Worm (Caenorhabditis elegans) whole organism, young adult: ENCODE measurements around the gene T21H3.1.

Experiments
- C06A6.2 ChIP-seq: fragments of 200-800 bp; sonication (Bioruptor generic); conservative IDR thresholded peaks from 2 replicates; pipeline ENCODE4 v1.3.6; 2022; ENCODE audit warnings: missing genetic modification characterization, missing compliant biosample characterization
- K12H6.12 ChIP-seq: fragments of 200-800 bp; sonication (Bioruptor generic); optimal IDR thresholded peaks from 2 replicates; lab custom pipeline; 2018; ENCODE audit warnings: mild to moderate bottlenecking, missing genetic modification characterization, missing compliant biosample characterization
- Y67H2A.10 ChIP-seq: fragments of 200-800 bp; sonication (Bioruptor generic); conservative IDR thresholded peaks from 2 replicates; pipeline ENCODE4 v1.3.6; 2022; ENCODE audit warnings: missing genetic modification reagents, missing genetic modification characterization, missing compliant biosample characterization
- attf-5 ChIP-seq: fragments of 200-800 bp; sonication (Bioruptor generic); optimal IDR thresholded peaks from 2 replicates; lab custom pipeline; 2018; ENCODE audit warnings: mild to moderate bottlenecking, missing genetic modification characterization, missing compliant biosample characterization
- chd-7 ChIP-seq: sonication (generic microtip); optimal IDR thresholded peaks from 2 replicates; lab custom pipeline; 2016; ENCODE audit warnings: mild to moderate bottlenecking, missing genetic modification characterization, moderate library complexity, missing compliant biosample characterization
- egrh-3 ChIP-seq: fragments of 200-800 bp; sonication (Bioruptor generic); IDR thresholded peaks from 2 replicates; pipeline ENCODE4 v1.3.6; 2022; ENCODE audit warnings: missing genetic modification reagents, missing genetic modification characterization, missing compliant biosample characterization
- nfya-1 ChIP-seq: sonication (generic microtip); optimal IDR thresholded peaks from 2 replicates; lab custom pipeline; 2017; ENCODE audit warnings: antibody characterized with exemption, missing compliant biosample characterization, missing genetic modification characterization, borderline replicate concordance; ENCODE audit not compliant: insufficient read depth
- unc-130 ChIP-seq: sonication (generic microtip); optimal IDR thresholded peaks from 2 replicates; lab custom pipeline; 2016; ENCODE audit warnings: missing genetic modification reagents, missing genetic modification characterization, missing compliant biosample characterization
- zfh-2 ChIP-seq: fragments of 200-800 bp; sonication (Bioruptor generic); conservative IDR thresholded peaks from 2 replicates; pipeline ENCODE4 v1.3.6; 2022; ENCODE audit warnings: missing genetic modification reagents, missing genetic modification characterization, missing compliant biosample characterization

- TF ChIP-seq unc-130 (GFP tag; lab: Kevin White, UChicago) (no peak), Y67H2A.10 (GFP tag; lab: Robert Waterston, UW) (no peak), nfya-1 (tag; lab: Kevin White, UChicago) (no peak), attf-5 (GFP tag; lab: Kevin White, UChicago) (peak; percentile 4), C06A6.2 (GFP tag; lab: Robert Waterston, UW) (no peak), zfh-2 (no peak), chd-7 (tag; lab: Kevin White, UChicago) (no peak), K12H6.12 (tag; lab: Kevin White, UChicago) (no peak), egrh-3 (GFP tag; lab: Robert Waterston, UW) (no peak)
Observed at ce11 chrV:1206971-1207370, 30.4 kb downstream of the T21H3.1 start, which contains the start of gene Y50D4A.5.
